Worm (Caenorhabditis elegans) whole organism, early embryonic: ENCODE results near the gene srx-73.

Experiments used
- F13C5.2 ChIP-seq: sonication (generic microtip); optimal IDR thresholded peaks from 2 replicates; lab custom pipeline; 2017; ENCODE audit warnings: mild to moderate bottlenecking, missing genetic modification characterization, inconsistent platforms, missing compliant biosample characterization
- aly-1 ChIP-seq: sonication (generic microtip); optimal IDR thresholded peaks from 2 replicates; lab custom pipeline; 2016; ENCODE audit warnings: missing genetic modification characterization, missing compliant biosample characterization
- ama-1 ChIP-seq: fragments of 150-350 bp; optimal IDR thresholded peaks from 2 replicates; lab custom pipeline; 2014
- ceh-13 ChIP-seq: fragments of 200-800 bp; sonication (Bioruptor generic); optimal IDR thresholded peaks from 2 replicates; lab custom pipeline; 2018; ENCODE audit warnings: mild to moderate bottlenecking, missing genetic modification characterization, missing compliant biosample characterization
- flt-1 ChIP-seq: fragments of 200-800 bp; sonication (Bioruptor generic); IDR thresholded peaks from 2 replicates; pipeline ENCODE4 v1.3.6; 2022; ENCODE audit warnings: missing genetic modification characterization, missing compliant biosample characterization
- hmbx-1 ChIP-seq: sonication (generic microtip); optimal IDR thresholded peaks from 2 replicates; lab custom pipeline; 2016; ENCODE audit warnings: mild to moderate bottlenecking, missing genetic modification characterization, missing compliant biosample characterization
- hmg-4 ChIP-seq: fragments of 200-800 bp; sonication (Bioruptor generic); optimal IDR thresholded peaks from 2 replicates; lab custom pipeline; 2018; ENCODE audit warnings: mild to moderate bottlenecking, missing genetic modification characterization, missing compliant biosample characterization
- hnd-1 ChIP-seq: sonication (generic microtip); optimal IDR thresholded peaks from 2 replicates; lab custom pipeline; 2016; ENCODE audit warnings: missing genetic modification characterization, missing compliant biosample characterization
- sea-1 ChIP-seq: fragments of 200-800 bp; sonication (Bioruptor generic); conservative IDR thresholded peaks from 2 replicates; pipeline ENCODE4 v1.3.6; 2022; ENCODE audit warnings: missing genetic modification characterization, missing compliant biosample characterization
- tbx-37 ChIP-seq: fragments of 200-800 bp; sonication (Bioruptor generic); conservative IDR thresholded peaks from 2 replicates; pipeline ENCODE4 v1.3.6; 2022; ENCODE audit warnings: missing genetic modification reagents, missing genetic modification characterization, missing compliant biosample characterization

DNA sequence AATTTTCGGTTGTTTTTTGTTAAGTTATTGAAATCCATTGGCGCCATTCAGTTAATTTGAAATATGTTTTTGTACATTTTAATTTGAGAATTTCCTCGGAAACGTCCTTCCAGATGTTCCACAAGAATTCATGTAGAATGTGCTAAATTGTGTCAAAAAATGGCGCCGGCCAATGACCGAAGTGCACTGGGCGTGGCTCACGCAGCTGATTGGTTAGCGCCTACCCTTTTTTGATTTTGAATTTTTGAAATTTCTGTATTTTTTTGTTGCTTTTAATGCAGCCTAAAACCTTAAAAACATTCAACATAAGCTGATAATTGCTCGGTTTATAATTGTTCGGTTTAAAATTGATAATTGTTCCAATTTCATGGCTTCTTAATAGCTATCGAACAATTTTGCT lies 11.3 kb upstream of the srx-73 start:
- TF ChIP-seq ama-1 (lab: Kevin White, UChicago) (no peak), aly-1 (no peak), ceh-13 (no peak), flt-1 (no peak), hmg-4 (GFP tag; lab: Kevin White, UChicago) (no peak), F13C5.2 (tag; lab: Kevin White, UChicago) (no peak), sea-1 (GFP tag; lab: Robert Waterston, UW) (no peak), hnd-1 (tag; lab: Kevin White, UChicago) (no peak), hmbx-1 (tag; lab: Kevin White, UChicago) (no peak), tbx-37 (GFP tag; lab: Robert Waterston, UW) (no peak)
